Worm (Caenorhabditis elegans): ENCODE data around the gene F54F11.1.

The F54F11.1 gene

ce11 chrII:13531118-13531517 is 27.4 kb downstream of the F54F11.1 start, which contains the start of gene snx-14:
Gene snx-14, minus strand, starts transcription at chrII:13531218.
- no peak for TF ChIP-seq tbx-11 (GFP tag; IDR thresholded peaks at IDR 0.05)
- no peak for TF ChIP-seq hnd-1 (tag; optimal IDR thresholded peaks at IDR 0.05)

ce11 chrII:13540956-13541355 is 37.2 kb downstream of the F54F11.1 start, which contains the start of the genes noa-1 and Y48E1B.17:
Gene noa-1, minus strand, starts transcription at chrII:13541056.
Gene Y48E1B.17, minus strand, starts transcription at chrII:13541084.
- TF ChIP-seq pes-1 (GFP tag; IDR thresholded peaks at IDR 0.05) (no peak), ceh-13 (GFP tag; optimal IDR thresholded peaks at IDR 0.05) (no peak), sea-1 (GFP tag; conservative IDR thresholded peaks at IDR 0.05) (no peak), tbx-11 (GFP tag; IDR thresholded peaks at IDR 0.05) (no peak), tbx-37 (GFP tag; conservative IDR thresholded peaks at IDR 0.05) (no peak), ceh-36 (tag; optimal IDR thresholded peaks at IDR 0.05) (no peak), hnd-1 (tag; optimal IDR thresholded peaks at IDR 0.05) (no peak), flt-1 (GFP tag; IDR thresholded peaks at IDR 0.05) (no peak), hmg-4 (GFP tag; optimal IDR thresholded peaks at IDR 0.05) (no peak)

ce11 chrII:13542991-13543390 is 39.2 kb downstream of the F54F11.1 start:
- TF ChIP-seq flt-1 (GFP tag; IDR thresholded peaks at IDR 0.05) (no peak), tra-4 (tag; optimal IDR thresholded peaks at IDR 0.05) (no peak), pes-1 (GFP tag; IDR thresholded peaks at IDR 0.05) (no peak), aly-1 (tag; optimal IDR thresholded peaks at IDR 0.05) (no peak), scrt-1 (GFP tag; IDR thresholded peaks at IDR 0.05) (no peak)

ce11 chrII:13547545-13547944 is 43.8 kb downstream of the F54F11.1 start, which contains the start of gene ddl-2:
Gene ddl-2, minus strand, starts transcription at chrII:13547645.
- TF ChIP-seq aly-1 (tag; optimal IDR thresholded peaks at IDR 0.05) (no peak), pes-1 (GFP tag; IDR thresholded peaks at IDR 0.05) (no peak), ceh-13 (GFP tag; optimal IDR thresholded peaks at IDR 0.05) (no peak), tbx-11 (GFP tag; IDR thresholded peaks at IDR 0.05) (no peak), hmbx-1 (tag; optimal IDR thresholded peaks at IDR 0.05) (no peak), ets-7 (tag; optimal IDR thresholded peaks at IDR 0.05) (no peak), F13C5.2 (tag; optimal IDR thresholded peaks at IDR 0.05) (no peak), ama-1 (optimal IDR thresholded peaks at IDR 0.05) (no peak), sea-1 (GFP tag; conservative IDR thresholded peaks at IDR 0.05) (no peak), flt-1 (GFP tag; IDR thresholded peaks at IDR 0.05) (no peak), tra-4 (tag; optimal IDR thresholded peaks at IDR 0.05) (no peak), ceh-36 (tag; optimal IDR thresholded peaks at IDR 0.05) (no peak), hmg-4 (GFP tag; optimal IDR thresholded peaks at IDR 0.05) (no peak)
